Worm (Caenorhabditis elegans) whole organism, L1 larva: ENCODE results near the gene hlh-14.

Experiments used
- C04F5.9 ChIP-seq: sonication (generic microtip); optimal IDR thresholded peaks from 2 replicates; lab custom pipeline; 2016; ENCODE audit warnings: missing genetic modification characterization, missing compliant biosample characterization
- C16A3.4 ChIP-seq: fragments of 150-350 bp; optimal IDR thresholded peaks from 2 replicates; lab custom pipeline; 2014; ENCODE audit warnings: missing biosample characterization, missing genetic modification characterization
- Y116A8C.19 ChIP-seq: sonication (generic microtip); optimal IDR thresholded peaks from 2 replicates; lab custom pipeline; 2016; ENCODE audit warnings: missing compliant biosample characterization, missing genetic modification characterization, borderline replicate concordance
- aly-2 ChIP-seq: fragments of 150-350 bp; optimal IDR thresholded peaks from 2 replicates; lab custom pipeline; 2014; ENCODE audit warnings: missing biosample characterization, missing genetic modification characterization
- blmp-1 ChIP-seq: fragments of 150-350 bp; optimal IDR thresholded peaks from 2 replicates; lab custom pipeline; 2014; ENCODE audit warnings: missing biosample characterization, missing genetic modification characterization
- dpl-1 ChIP-seq, 3 experiments: fragments of 150-350 bp in 2 of 3; sonication (generic microtip) in 1 of 3; optimal IDR thresholded peaks; 2 replicates each; lab custom pipeline; 2014 to 2017; ENCODE audit warnings: missing biosample characterization in 3 of 3, missing genetic modification characterization in 3 of 3, missing genetic modification reagents in 3 of 3
- dsc-1 ChIP-seq: sonication (generic microtip); optimal IDR thresholded peaks from 2 replicates; lab custom pipeline; 2016; ENCODE audit warnings: mild to moderate bottlenecking, missing genetic modification characterization, missing compliant biosample characterization
- efl-1 ChIP-seq, 4 experiments: fragments of 150-350 bp; optimal IDR thresholded peaks in 3 of 4; peaks in 1 of 4; 1 replicate in 1 of 4; 2 replicates in 3 of 4; lab custom pipeline; 2014; ENCODE audit warnings: missing biosample characterization in 2 of 4, missing genetic modification characterization in 2 of 4, missing genetic modification reagents in 2 of 4
- efl-3 ChIP-seq: fragments of 200-800 bp; sonication (Bioruptor generic); optimal IDR thresholded peaks from 2 replicates; lab custom pipeline; 2018; ENCODE audit warnings: mild to moderate bottlenecking, missing genetic modification characterization, missing compliant biosample characterization
- egl-13 ChIP-seq: sonication (generic microtip); optimal IDR thresholded peaks from 2 replicates; lab custom pipeline; 2016; ENCODE audit warnings: missing genotype, missing genetic modification reagents, missing genetic modification characterization, missing compliant biosample characterization
- elt-2 ChIP-seq: sonication (generic microtip); optimal IDR thresholded peaks from 2 replicates; lab custom pipeline; 2016; ENCODE audit warnings: missing genetic modification characterization, mild to moderate bottlenecking, inconsistent platforms, missing compliant biosample characterization, missing genetic modification reagents
- elt-3 ChIP-seq, 6 experiments: fragments of 150-350 bp in 1 of 6; sonication (generic microtip); optimal IDR thresholded peaks; 2 replicates each; lab custom pipeline; 2017 to 2018; ENCODE audit warnings: missing biosample characterization in 6 of 6, missing genetic modification characterization in 6 of 6, inconsistent platforms in 1 of 6
- fkh-4 ChIP-seq: sonication (generic microtip); optimal IDR thresholded peaks from 2 replicates; lab custom pipeline; 2016; ENCODE audit warnings: missing compliant biosample characterization, missing genetic modification characterization, borderline replicate concordance
- hlh-17 ChIP-seq: fragments of 200-800 bp; sonication (Bioruptor generic); optimal IDR thresholded peaks from 2 replicates; lab custom pipeline; 2018; ENCODE audit warnings: missing genetic modification characterization, mild to moderate bottlenecking, missing compliant biosample characterization, moderate library complexity, borderline replicate concordance
- lin-14 ChIP-seq: fragments of 200-800 bp; sonication (Bioruptor generic); optimal IDR thresholded peaks from 2 replicates; lab custom pipeline; 2018; ENCODE audit warnings: mild to moderate bottlenecking, missing genetic modification characterization, moderate library complexity, missing compliant biosample characterization
- lin-15B ChIP-seq: fragments of 150-350 bp; sonication (generic microtip); optimal IDR thresholded peaks from 3 replicates; lab custom pipeline; 2014; ENCODE audit warnings: missing biosample characterization, missing genetic modification characterization
- lin-35 ChIP-seq, 2 experiments: fragments of 150-350 bp; optimal IDR thresholded peaks; 2 replicates each; lab custom pipeline; 2014; ENCODE audit warnings: missing biosample characterization in 2 of 2, missing genetic modification characterization in 2 of 2, missing genetic modification reagents in 2 of 2
- lsy-2 ChIP-seq, 2 experiments: fragments of 150-350 bp; optimal IDR thresholded peaks; 2 replicates each; lab custom pipeline; 2014; ENCODE audit warnings: missing biosample characterization in 2 of 2, missing genetic modification characterization in 2 of 2
- mdl-1 ChIP-seq, 2 experiments: fragments of 150-350 bp; optimal IDR thresholded peaks; 2 replicates each; lab custom pipeline; 2014 to 2017; ENCODE audit warnings: missing biosample characterization in 2 of 2, missing genetic modification characterization in 2 of 2, inconsistent platforms in 1 of 2
- mep-1 ChIP-seq: fragments of 150-350 bp; optimal IDR thresholded peaks from 2 replicates; lab custom pipeline; 2014; ENCODE audit warnings: missing biosample characterization, missing genetic modification characterization
- nhr-20 ChIP-seq: sonication (generic microtip); optimal IDR thresholded peaks from 2 replicates; lab custom pipeline; 2016; ENCODE audit warnings: mild to moderate bottlenecking, missing genetic modification characterization, missing compliant biosample characterization
- nhr-71 ChIP-seq: sonication (generic microtip); optimal IDR thresholded peaks from 2 replicates; lab custom pipeline; 2016; ENCODE audit warnings: mild to moderate bottlenecking, missing genetic modification characterization, moderate library complexity, missing compliant biosample characterization
- nhr-85 ChIP-seq: sonication (generic microtip); peaks from one replicate; lab custom pipeline; 2016; ENCODE audit warnings: missing genetic modification characterization, inconsistent platforms, missing compliant biosample characterization
- nhr-90 ChIP-seq: sonication (generic microtip); optimal IDR thresholded peaks from 2 replicates; lab custom pipeline; 2016; ENCODE audit warnings: mild to moderate bottlenecking, missing genetic modification characterization, missing compliant biosample characterization; ENCODE audit not compliant: poor library complexity
- rnt-1 ChIP-seq: sonication (generic microtip); optimal IDR thresholded peaks from 2 replicates; lab custom pipeline; 2016; ENCODE audit warnings: mild to moderate bottlenecking, missing genetic modification characterization, moderate library complexity, missing compliant biosample characterization
- snu-23 ChIP-seq: sonication (generic microtip); optimal IDR thresholded peaks from 2 replicates; lab custom pipeline; 2016; ENCODE audit warnings: missing genetic modification characterization, missing compliant biosample characterization
- swsn-7 ChIP-seq: sonication (generic microtip); optimal IDR thresholded peaks from 2 replicates; lab custom pipeline; 2016; ENCODE audit warnings: missing genetic modification characterization, missing compliant biosample characterization
- unc-130 ChIP-seq: fragments of 150-350 bp; optimal IDR thresholded peaks from 2 replicates; lab custom pipeline; 2017; ENCODE audit warnings: missing biosample characterization, missing genetic modification characterization, inconsistent platforms
- unc-98 ChIP-seq: fragments of 200-800 bp; sonication (Bioruptor generic); IDR thresholded peaks from 2 replicates; pipeline ENCODE4 v1.3.6; 2022; ENCODE audit warnings: missing genetic modification characterization, missing compliant biosample characterization
- ztf-11 ChIP-seq, 2 experiments: sonication (generic microtip); optimal IDR thresholded peaks; 2 replicates each; lab custom pipeline; 2016 to 2017; ENCODE audit warnings: missing genetic modification characterization in 2 of 2, missing biosample characterization in 1 of 2, missing compliant biosample characterization in 1 of 2

The hlh-14 gene

DNA sequence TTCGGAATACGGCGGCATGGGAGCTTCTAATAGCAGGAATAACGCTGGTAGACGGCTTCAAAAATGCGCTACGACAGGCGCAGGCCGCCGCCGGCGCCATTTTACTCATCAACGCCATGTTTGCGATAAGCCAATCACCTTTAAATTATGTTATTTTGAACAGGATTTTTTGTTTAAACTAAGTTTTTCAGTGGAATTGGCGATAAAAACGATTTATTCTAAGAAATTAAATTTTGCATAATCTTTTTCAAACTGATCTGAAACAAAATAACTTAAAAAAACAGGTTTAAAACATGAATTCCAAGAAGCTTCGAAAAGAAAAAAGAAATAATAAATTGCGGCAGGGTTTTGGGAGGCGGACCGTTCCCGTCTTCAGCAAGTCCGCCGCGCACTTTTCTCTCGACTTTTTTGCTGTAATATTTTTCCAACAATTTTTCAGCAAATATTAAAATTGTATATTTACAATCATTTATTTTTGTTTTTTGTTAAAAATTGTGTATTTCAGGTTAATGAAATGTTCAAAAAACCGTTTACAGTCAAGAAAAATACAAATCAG, 47.4 kb downstream of the hlh-14 start, which contains the start of the genes ndub-5 and eif-2D (continued):
- no peak for TF ChIP-seq unc-98 (GFP tag; lab: Robert Waterston, UW)
- TF ChIP-seq ztf-11 (tag; optimal IDR thresholded peaks at IDR 0.05; lab: Kevin White, UChicago), result no peak
- TF ChIP-seq rnt-1 (tag; lab: Kevin White, UChicago), result no peak
- TF ChIP-seq fkh-4 (tag; lab: Kevin White, UChicago), result no peak
- no peak for TF ChIP-seq hlh-17 (GFP tag; lab: Kevin White, UChicago)

DNA sequence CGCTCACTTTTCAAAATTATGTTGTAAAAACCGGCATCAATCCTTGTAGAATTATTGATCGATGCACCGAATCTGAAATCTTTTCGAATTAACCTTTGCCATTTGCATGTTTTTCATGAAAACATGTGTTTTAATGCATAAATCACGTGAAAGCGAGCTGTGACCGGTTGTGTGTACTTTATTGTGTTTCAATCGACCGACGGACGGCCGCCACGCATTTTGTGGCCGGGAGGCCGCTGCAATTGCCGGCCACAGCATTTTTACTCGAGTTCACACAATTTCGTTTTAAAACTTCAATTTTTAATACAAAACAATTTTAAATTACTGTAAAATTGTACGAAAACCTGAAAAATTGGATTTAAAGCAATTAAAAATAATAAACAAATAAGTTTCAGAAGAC, 49.7 kb downstream of the hlh-14 start, which contains the start of gene C25H3.11:
TSS of gene C25H3.11 (minus strand) at position 82 of the 400 bp plus-strand sequence.
- TF ChIP-seq nhr-85 (tag; lab: Kevin White, UChicago), result peak; percentile 70
- no peak for TF ChIP-seq elt-3 (tag; optimal IDR thresholded peaks at IDR 0.05; lab: Kevin White, UChicago)
- peak; percentile 34 for TF ChIP-seq elt-2 (tag; lab: Kevin White, UChicago)
- TF ChIP-seq unc-130 (tag; lab: Kevin White, UChicago), result peak; percentile 6
- peak; percentile 40 for TF ChIP-seq nhr-71 (tag; lab: Kevin White, UChicago)
- TF ChIP-seq snu-23 (GFP tag; lab: Kevin White, UChicago), result peak; percentile 53
- TF ChIP-seq Y116A8C.19 (tag; lab: Kevin White, UChicago), result no peak
- TF ChIP-seq dsc-1 (tag; lab: Kevin White, UChicago), result peak; percentile 9
- peak; percentile 14 for TF ChIP-seq nhr-90 (tag; lab: Kevin White, UChicago)
- no peak for TF ChIP-seq efl-3 (GFP tag; lab: Kevin White, UChicago)
- TF ChIP-seq C16A3.4, result peak; percentile 24
- TF ChIP-seq nhr-20 (tag; lab: Kevin White, UChicago), result peak; percentile 31
- peak; percentile 15 for TF ChIP-seq lin-15B
- peak; percentile 31 for TF ChIP-seq mep-1 (tag; lab: Kevin White, UChicago)
- TF ChIP-seq swsn-7 (tag; lab: Kevin White, UChicago), result peak; percentile 3
- peak in 1 of 2 experiments; percentile 40 for TF ChIP-seq lin-35 (GFP tag; optimal IDR thresholded peaks at IDR 0.05; lab: Kevin White, UChicago)
- TF ChIP-seq lin-14 (GFP tag; lab: Kevin White, UChicago), result peak; percentile 56
- TF ChIP-seq blmp-1 (tag; lab: Kevin White, UChicago), result no peak
- peak in 1 of 2 experiments; percentile 32 for TF ChIP-seq mdl-1 (tag; optimal IDR thresholded peaks at IDR 0.05; lab: Kevin White, UChicago)
- TF ChIP-seq lsy-2 (tag; optimal IDR thresholded peaks at IDR 0.05; lab: Kevin White, UChicago), result peak; percentile 11 to 14
- no peak for TF ChIP-seq hlh-17 (GFP tag; lab: Kevin White, UChicago)
- TF ChIP-seq egl-13 (tag; lab: Kevin White, UChicago), result no peak
- peak in 1 of 2 experiments; percentile 3 for TF ChIP-seq efl-1 (optimal IDR thresholded peaks at IDR 0.05; lab: Kevin White, UChicago)
- TF ChIP-seq efl-1 (GFP tag; optimal IDR thresholded peaks at IDR 0.05 in 1 of 2; lab: Kevin White, UChicago), result peak in 1 of 2 experiments; percentile 4
- TF ChIP-seq rnt-1 (tag; lab: Kevin White, UChicago), result peak; percentile 26
- TF ChIP-seq dpl-1 (GFP tag; optimal IDR thresholded peaks at IDR 0.05; lab: Kevin White, UChicago), result peak in 2 of 3 experiments; percentile 9 to 27
- TF ChIP-seq C04F5.9 (tag; lab: Kevin White, UChicago), result no peak
- no peak for TF ChIP-seq aly-2 (tag; lab: Kevin White, UChicago)
